Worm (Caenorhabditis elegans): ENCODE measurements around the gene npp-24.

DNA sequence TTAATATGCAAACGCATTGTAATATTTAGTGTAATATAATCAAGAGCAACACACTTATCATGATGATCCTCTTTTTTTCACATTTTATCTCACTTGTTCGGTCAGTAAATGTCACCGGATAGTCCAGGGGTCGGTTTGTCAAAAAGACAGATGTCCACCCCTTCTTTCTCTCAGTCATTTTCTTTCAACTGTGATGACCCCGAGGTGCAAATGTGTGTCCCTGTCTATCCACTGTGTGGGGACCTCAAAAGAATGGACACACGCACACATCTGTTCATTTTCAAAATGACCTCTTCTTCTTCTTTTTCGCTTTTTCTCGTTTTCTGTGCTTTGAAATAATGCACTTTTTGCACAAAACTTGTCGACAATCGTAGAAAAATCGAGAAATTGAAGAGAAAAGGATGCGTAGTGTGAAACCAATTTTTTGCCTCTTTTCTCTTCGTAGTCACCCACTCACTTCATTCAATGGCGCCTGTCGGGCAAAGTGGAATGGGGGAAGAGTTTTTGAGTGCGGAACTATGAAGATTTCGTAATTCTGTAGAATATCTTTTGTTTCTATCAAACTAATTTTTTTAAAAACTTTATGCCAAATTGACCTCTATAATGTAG is 41.9 kb upstream of the npp-24 start:
- TF ChIP-seq lin-13 (GFP tag; optimal IDR thresholded peaks at IDR 0.05) (no peak), lsy-2 (tag; optimal IDR thresholded peaks at IDR 0.05) (peak in 1 of 2 experiments; percentile 46), nhr-12 (tag; optimal IDR thresholded peaks at IDR 0.05) (no peak)
